Fruit fly (Drosophila melanogaster): ENCODE measurements around the gene Trhn.

Trhn gene

dm6 chr3L:1203855-1204431, 11.0 kb upstream of the Trhn start:
- TF ChIP-seq Met (GFP tag; optimal IDR thresholded peaks at IDR 0.05) (no peak), CG32006 (GFP tag; optimal IDR thresholded peaks at IDR 0.05) (no peak), CG6276 (GFP tag; optimal IDR thresholded peaks at IDR 0.05) (no peak), CG6163 (GFP tag; IDR thresholded peaks at IDR 0.05) (peak; percentile 34; the same call in 1 of the 3 replicates), CG8119 (GFP tag; IDR thresholded peaks at IDR 0.05) (no peak)

DNA sequence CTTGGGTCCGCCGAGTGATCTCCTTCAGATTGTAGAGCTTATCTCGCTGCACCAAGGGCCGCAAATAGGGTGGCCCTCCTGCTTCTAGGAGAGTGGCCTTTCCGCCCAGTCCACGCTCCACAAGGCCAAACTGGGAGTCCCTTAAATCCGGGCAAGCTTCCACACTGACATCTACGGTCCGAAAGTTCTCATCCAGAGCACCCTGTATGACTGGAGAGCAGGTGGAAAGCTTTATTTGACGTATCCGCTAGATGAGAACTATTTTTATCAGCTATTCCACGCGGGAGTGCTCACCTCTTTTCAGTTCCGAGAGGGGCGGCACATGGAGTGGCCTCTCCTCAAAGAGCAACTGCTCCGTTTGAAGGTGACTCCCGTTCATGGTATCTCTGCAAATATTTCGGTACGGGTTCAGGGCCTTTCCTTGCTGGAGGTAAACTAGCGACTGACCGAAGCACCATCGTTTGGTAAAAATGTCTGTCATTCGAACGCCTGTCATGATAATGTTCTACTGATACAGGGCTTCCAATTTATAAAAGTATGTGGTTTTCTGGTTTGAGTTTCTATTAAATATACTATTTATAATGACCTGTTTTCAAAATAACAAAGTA, 9.7 kb upstream of the Trhn start, which contains the start of gene meep:
Gene meep (minus strand): TSS at position 449 of the 608 bp plus-strand sequence.
- TF ChIP-seq cyc (GFP tag; optimal IDR thresholded peaks at IDR 0.05) (no peak), CG8319 (GFP tag; optimal IDR thresholded peaks at IDR 0.05) (no peak), Eip78C (GFP tag) (no peak), svp (GFP tag) (peak; percentile 70)

DNA sequence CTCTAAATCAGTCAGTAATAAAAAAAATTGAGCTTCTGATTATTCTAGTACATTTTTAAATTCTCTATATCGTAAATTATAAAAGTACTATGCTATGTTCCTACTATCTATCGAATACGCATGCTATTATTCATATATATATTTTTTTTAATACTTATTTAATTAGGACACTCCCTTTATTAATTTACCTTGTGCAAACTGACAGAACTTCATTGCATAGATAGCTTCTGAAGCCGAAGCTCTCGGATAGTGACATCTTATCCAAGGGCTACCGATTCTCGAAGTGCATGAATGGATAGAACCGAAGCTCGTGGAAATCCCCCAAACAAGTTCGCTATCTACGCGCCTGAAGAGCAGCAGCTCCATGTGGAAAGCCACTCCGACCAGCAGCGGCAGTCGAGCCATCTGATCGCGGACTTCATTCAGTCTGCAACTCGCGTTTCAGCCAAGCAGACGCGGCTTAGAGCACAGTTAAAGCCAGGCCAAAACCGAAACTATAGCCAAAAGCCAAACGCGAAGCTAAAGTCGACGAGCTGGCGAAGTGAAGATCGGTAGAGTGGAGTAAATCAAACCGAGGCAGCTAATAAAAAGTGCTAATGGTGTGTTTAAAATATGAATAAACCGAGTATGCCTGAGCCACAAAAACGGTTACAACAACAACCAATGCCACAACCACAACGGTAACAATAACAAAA, 7.5 kb upstream of the Trhn start, which contains the start of gene mwh:
Gene mwh (plus strand): TSS at position 430 of the 695 bp plus-strand sequence.
- TF ChIP-seq vri (GFP tag; optimal IDR thresholded peaks at IDR 0.05) (no peak), CG32006 (GFP tag; optimal IDR thresholded peaks at IDR 0.05) (peak; percentile 86), CG4318 (GFP tag; optimal IDR thresholded peaks at IDR 0.05) (peak; percentile 72), CG8119 (GFP tag; IDR thresholded peaks at IDR 0.05) (0 out of 3 replicates have a peak, but pooled peaks have one; percentile 31), eg (GFP tag; IDR thresholded peaks at IDR 0.05) (0 out of 3 replicates have a peak, but pooled peaks have one; percentile 31), CG6276 (GFP tag; optimal IDR thresholded peaks at IDR 0.05) (peak; percentile 4), Eip78C (GFP tag) (peak; percentile 36), dsx (GFP tag; optimal IDR thresholded peaks at IDR 0.05; ENCODE audit: poor library complexity, severe bottlenecking) (no peak), Ets21C (GFP tag; optimal IDR thresholded peaks at IDR 0.05) (no peak), CG8632 (GFP tag; optimal IDR thresholded peaks at IDR 0.05) (no peak), dac (GFP tag; optimal IDR thresholded peaks at IDR 0.05) (peak; percentile 60), CG6163 (GFP tag; IDR thresholded peaks at IDR 0.05) (peak; percentile 30; the same call in 1 of the 3 replicates), CG3032 (tag; optimal IDR thresholded peaks at IDR 0.05) (no peak), Hr4 (GFP tag; optimal IDR thresholded peaks at IDR 0.05) (peak; percentile 53), cyc (GFP tag; optimal IDR thresholded peaks at IDR 0.05) (no peak), salr (GFP tag; optimal IDR thresholded peaks at IDR 0.05) (peak in 1 of 2 experiments; percentile 35)

- TF ChIP-seq cyc (GFP tag; optimal IDR thresholded peaks at IDR 0.05) (no peak), CG8119 (GFP tag; IDR thresholded peaks at IDR 0.05) (no peak), Eip93F (GFP tag; optimal IDR thresholded peaks at IDR 0.05) (no peak), CG10669 (GFP tag; optimal IDR thresholded peaks at IDR 0.05) (no peak), svp (GFP tag) (peak; percentile 66), Ets21C (GFP tag; optimal IDR thresholded peaks at IDR 0.05) (no peak), CG31627 (GFP tag; optimal IDR thresholded peaks at IDR 0.05) (no peak), lz (GFP tag; optimal IDR thresholded peaks at IDR 0.05) (no peak), CG34406 (GFP tag; optimal IDR thresholded peaks at IDR 0.05) (no peak), CG4318 (GFP tag; optimal IDR thresholded peaks at IDR 0.05) (no peak), CG6792 (GFP tag; optimal IDR thresholded peaks at IDR 0.05) (no peak), Lpt (GFP tag; optimal IDR thresholded peaks at IDR 0.05) (no peak), Eip78C (GFP tag) (peak; percentile 47), CG11294 (GFP tag; IDR thresholded peaks at IDR 0.05) (no peak), dac (GFP tag; optimal IDR thresholded peaks at IDR 0.05) (no peak), pdm3 (GFP tag; optimal IDR thresholded peaks at IDR 0.05) (no peak), CG15336 (GFP tag; IDR thresholded peaks at IDR 0.05) (no peak), CG1621 (tag; optimal IDR thresholded peaks at IDR 0.05) (no peak), CG6854 (GFP tag; optimal IDR thresholded peaks at IDR 0.05) (no peak), CG6808 (GFP tag; optimal IDR thresholded peaks at IDR 0.05) (no peak), CG6276 (GFP tag; optimal IDR thresholded peaks at IDR 0.05) (no peak), Met (GFP tag; optimal IDR thresholded peaks at IDR 0.05) (no peak), CG32006 (GFP tag; optimal IDR thresholded peaks at IDR 0.05) (no peak), achi (GFP tag; optimal IDR thresholded peaks at IDR 0.05) (peak; percentile 54), Eip75B (GFP tag; optimal IDR thresholded peaks at IDR 0.05) (no peak), CG11762 (GFP tag; optimal IDR thresholded peaks at IDR 0.05; ENCODE audit: insufficient read depth) (no peak), ss (GFP tag; optimal IDR thresholded peaks at IDR 0.05) (peak in 1 of 2 experiments; percentile 1), Gug (GFP tag; IDR thresholded peaks at IDR 0.05) (no peak), salr (GFP tag; optimal IDR thresholded peaks at IDR 0.05) (no peak), Hr4 (GFP tag; optimal IDR thresholded peaks at IDR 0.05) (no peak), topi (GFP tag; optimal IDR thresholded peaks at IDR 0.05) (no peak)
These were observed 3.0 kb upstream of the Trhn start, which contains the start of gene Aplip1 for dm6 chr3L:1195868-1196552. Gene Aplip1, plus strand, starts transcription at chr3L:1196317.
